Worm (Caenorhabditis elegans) whole organism, L3 larva: ENCODE measurements around the gene K07F5.7.
A peak's percentile ranks its signal among the peaks of the same experiment; 100 is the strongest.

Experiments
- R02D3.7 ChIP-seq: fragments of 150-350 bp; optimal IDR thresholded peaks from 2 replicates; lab custom pipeline; 2014; ENCODE audit warnings: missing biosample characterization, missing genetic modification characterization
- ZK546.5 ChIP-seq: sonication (generic microtip); optimal IDR thresholded peaks from 2 replicates; lab custom pipeline; 2017; ENCODE audit warnings: missing biosample characterization, missing genetic modification characterization
- aly-2 ChIP-seq: fragments of 150-350 bp; optimal IDR thresholded peaks from 2 replicates; lab custom pipeline; 2014; ENCODE audit warnings: missing biosample characterization, missing genetic modification characterization
- ceh-16 ChIP-seq: sonication (generic microtip); optimal IDR thresholded peaks from 2 replicates; lab custom pipeline; 2017; ENCODE audit warnings: missing biosample characterization, missing genetic modification characterization
- ceh-28 ChIP-seq: fragments of 150-350 bp; optimal IDR thresholded peaks from 2 replicates; lab custom pipeline; 2014; ENCODE audit warnings: missing biosample characterization, missing genetic modification reagents, missing genetic modification characterization
- ceh-82 ChIP-seq: fragments of 150-350 bp; optimal IDR thresholded peaks from 2 replicates; lab custom pipeline; 2014; ENCODE audit warnings: missing biosample characterization, missing genetic modification characterization
- ceh-9 ChIP-seq: sonication (generic microtip); optimal IDR thresholded peaks from 2 replicates; lab custom pipeline; 2018; ENCODE audit warnings: missing biosample characterization, missing genetic modification characterization
- daf-12 ChIP-seq: fragments of 150-350 bp; optimal IDR thresholded peaks from 2 replicates; lab custom pipeline; 2014; ENCODE audit warnings: missing biosample characterization, missing genetic modification reagents, missing genetic modification characterization
- egl-27 ChIP-seq: sonication (generic microtip); optimal IDR thresholded peaks from 4 replicates; lab custom pipeline; 2017; ENCODE audit warnings: missing biosample characterization, missing genetic modification reagents, missing genetic modification characterization
- egl-5 ChIP-seq: fragments of 150-350 bp; optimal IDR thresholded peaks from 2 replicates; lab custom pipeline; 2017; ENCODE audit warnings: missing biosample characterization, missing genetic modification reagents, missing genetic modification characterization, inconsistent platforms
- elt-1 ChIP-seq: fragments of 150-350 bp; optimal IDR thresholded peaks from 2 replicates; lab custom pipeline; 2014; ENCODE audit warnings: missing biosample characterization, missing genetic modification characterization
- elt-2 ChIP-seq: sonication (generic microtip); optimal IDR thresholded peaks from 2 replicates; lab custom pipeline; 2016; ENCODE audit warnings: missing genetic modification reagents, mild to moderate bottlenecking, missing genetic modification characterization, missing compliant biosample characterization
- elt-3 ChIP-seq, 3 experiments: fragments of 150-350 bp in 1 of 3; sonication (generic microtip) in 2 of 3; optimal IDR thresholded peaks; 2 replicates in 2 of 3; 4 replicates in 1 of 3; lab custom pipeline; 2014 to 2017; ENCODE audit warnings: missing biosample characterization in 3 of 3, missing genetic modification characterization in 3 of 3
- eor-1 ChIP-seq, 2 experiments: fragments of 150-350 bp; optimal IDR thresholded peaks; 2 replicates each; lab custom pipeline; 2014 to 2018; ENCODE audit warnings: missing biosample characterization in 2 of 2, missing genetic modification characterization in 2 of 2
- fkh-10 ChIP-seq: sonication (generic microtip); optimal IDR thresholded peaks from 2 replicates; lab custom pipeline; 2017; ENCODE audit warnings: missing biosample characterization, missing genetic modification reagents, missing genetic modification characterization
- fkh-2 ChIP-seq: fragments of 150-350 bp; optimal IDR thresholded peaks from 2 replicates; lab custom pipeline; 2014; ENCODE audit warnings: missing biosample characterization, missing genetic modification reagents, missing genetic modification characterization
- fos-1 ChIP-seq: fragments of 150-350 bp; optimal IDR thresholded peaks from 2 replicates; lab custom pipeline; 2014; ENCODE audit warnings: missing biosample characterization, missing genetic modification characterization
- hmg-11 ChIP-seq: sonication (generic microtip); optimal IDR thresholded peaks from 2 replicates; lab custom pipeline; 2016; ENCODE audit warnings: missing genetic modification characterization, missing compliant biosample characterization
- jun-1 ChIP-seq: fragments of 150-350 bp; optimal IDR thresholded peaks from 2 replicates; lab custom pipeline; 2014; ENCODE audit warnings: missing biosample characterization, missing genetic modification reagents, missing genetic modification characterization
- lin-15B ChIP-seq: fragments of 150-350 bp; optimal IDR thresholded peaks from 2 replicates; lab custom pipeline; 2014; ENCODE audit warnings: missing biosample characterization, missing genetic modification characterization
- lin-39 ChIP-seq: fragments of 150-350 bp; optimal IDR thresholded peaks from 2 replicates; lab custom pipeline; 2018; ENCODE audit warnings: missing biosample characterization, missing genetic modification reagents, missing genetic modification characterization
- lsy-12 ChIP-seq: sonication (generic microtip); optimal IDR thresholded peaks from 2 replicates; lab custom pipeline; 2016; ENCODE audit warnings: mild to moderate bottlenecking, missing genetic modification characterization, missing compliant biosample characterization
- mdl-1 ChIP-seq: fragments of 150-350 bp; optimal IDR thresholded peaks from 2 replicates; lab custom pipeline; 2014; ENCODE audit warnings: missing biosample characterization, missing genetic modification characterization
- mml-1 ChIP-seq: fragments of 150-350 bp; sonication (generic microtip); optimal IDR thresholded peaks from 3 replicates; lab custom pipeline; 2014; ENCODE audit warnings: missing biosample characterization, missing genetic modification characterization
- nfya-1 ChIP-seq: sonication (generic microtip); optimal IDR thresholded peaks from 2 replicates; lab custom pipeline; 2017; ENCODE audit warnings: missing genetic modification characterization, mild to moderate bottlenecking, missing compliant biosample characterization, antibody characterized with exemption, moderate library complexity; ENCODE audit not compliant: insufficient read depth
- nhr-12 ChIP-seq: fragments of 150-350 bp; optimal IDR thresholded peaks from 2 replicates; lab custom pipeline; 2014; ENCODE audit warnings: missing biosample characterization, missing genetic modification characterization
- nhr-23 ChIP-seq: fragments of 150-350 bp; optimal IDR thresholded peaks from 2 replicates; lab custom pipeline; 2014; ENCODE audit warnings: missing biosample characterization, missing genetic modification reagents, missing genetic modification characterization
- nhr-237 ChIP-seq: fragments of 150-350 bp; optimal IDR thresholded peaks from 2 replicates; lab custom pipeline; 2014; ENCODE audit warnings: missing biosample characterization, missing genetic modification characterization
- nhr-25 ChIP-seq: sonication (generic microtip); optimal IDR thresholded peaks from 2 replicates; lab custom pipeline; 2017; ENCODE audit warnings: missing biosample characterization, missing genetic modification characterization
- nhr-28 ChIP-seq: fragments of 150-350 bp; optimal IDR thresholded peaks from 2 replicates; lab custom pipeline; 2014; ENCODE audit warnings: missing biosample characterization, missing genetic modification characterization
- nhr-43 ChIP-seq: sonication (generic microtip); optimal IDR thresholded peaks from 2 replicates; lab custom pipeline; 2016; ENCODE audit warnings: mild to moderate bottlenecking, missing genetic modification characterization, missing compliant biosample characterization; ENCODE audit not compliant: poor library complexity, severe bottlenecking
- nhr-67 ChIP-seq: fragments of 150-350 bp; optimal IDR thresholded peaks from 2 replicates; lab custom pipeline; 2014; ENCODE audit warnings: missing biosample characterization, missing genetic modification characterization
- nhr-76 ChIP-seq: fragments of 150-350 bp; sonication (generic microtip); optimal IDR thresholded peaks from 5 replicates; lab custom pipeline; 2014; ENCODE audit warnings: missing biosample characterization, missing genetic modification characterization
- nhr-77 ChIP-seq: fragments of 150-350 bp; optimal IDR thresholded peaks from 2 replicates; lab custom pipeline; 2014; ENCODE audit warnings: missing biosample characterization, missing genetic modification characterization
- pha-4 ChIP-seq: fragments of 150-350 bp; optimal IDR thresholded peaks from 2 replicates; lab custom pipeline; 2014; ENCODE audit warnings: missing biosample characterization, missing genetic modification reagents, missing genetic modification characterization
- pqm-1 ChIP-seq: fragments of 150-350 bp; optimal IDR thresholded peaks from 2 replicates; lab custom pipeline; 2017; ENCODE audit warnings: missing biosample characterization, missing genetic modification characterization, inconsistent platforms
- sea-2 ChIP-seq: fragments of 150-350 bp; sonication (generic microtip); optimal IDR thresholded peaks from 4 replicates; lab custom pipeline; 2014; ENCODE audit warnings: missing biosample characterization, missing genetic modification reagents, missing genetic modification characterization
- skn-1 ChIP-seq: fragments of 150-350 bp; optimal IDR thresholded peaks from 2 replicates; lab custom pipeline; 2014; ENCODE audit warnings: missing biosample characterization, missing genetic modification characterization
- snpc-4 ChIP-seq: fragments of 150-350 bp; optimal IDR thresholded peaks from 2 replicates; lab custom pipeline; 2014; ENCODE audit warnings: missing biosample characterization, missing genetic modification characterization
- tbx-2 ChIP-seq: sonication (generic microtip); optimal IDR thresholded peaks from 2 replicates; lab custom pipeline; 2016; ENCODE audit warnings: mild to moderate bottlenecking, missing genetic modification characterization, missing compliant biosample characterization
- unc-39 ChIP-seq: sonication (generic microtip); optimal IDR thresholded peaks from 4 replicates; lab custom pipeline; 2017; ENCODE audit warnings: missing biosample characterization, missing genetic modification characterization
- unc-62 ChIP-seq: fragments of 150-350 bp; sonication (generic microtip); optimal IDR thresholded peaks from 4 replicates; lab custom pipeline; 2014; ENCODE audit warnings: missing biosample characterization, missing genetic modification reagents, missing genetic modification characterization
- ztf-11 ChIP-seq: fragments of 150-350 bp; optimal IDR thresholded peaks from 2 replicates; lab custom pipeline; 2014; ENCODE audit warnings: missing biosample characterization, missing genetic modification characterization
- ztf-4 ChIP-seq: fragments of 150-350 bp; optimal IDR thresholded peaks from 2 replicates; lab custom pipeline; 2014; ENCODE audit warnings: missing biosample characterization, missing genetic modification characterization

K07F5.7 gene

ce11 chrIV:9889857-9890256 is 41.9 kb upstream of the K07F5.7 start, which contains the start of gene ttbk-3:
Gene ttbk-3, minus strand, starts transcription at chrIV:9889957.
- no peak for TF ChIP-seq skn-1
- no peak for TF ChIP-seq ztf-11 (tag; lab: Kevin White, UChicago)
- no peak for TF ChIP-seq ceh-16
- TF ChIP-seq nhr-237 (tag; lab: Kevin White, UChicago): no peak
- TF ChIP-seq R02D3.7 (tag; lab: Kevin White, UChicago): no peak

DNA sequence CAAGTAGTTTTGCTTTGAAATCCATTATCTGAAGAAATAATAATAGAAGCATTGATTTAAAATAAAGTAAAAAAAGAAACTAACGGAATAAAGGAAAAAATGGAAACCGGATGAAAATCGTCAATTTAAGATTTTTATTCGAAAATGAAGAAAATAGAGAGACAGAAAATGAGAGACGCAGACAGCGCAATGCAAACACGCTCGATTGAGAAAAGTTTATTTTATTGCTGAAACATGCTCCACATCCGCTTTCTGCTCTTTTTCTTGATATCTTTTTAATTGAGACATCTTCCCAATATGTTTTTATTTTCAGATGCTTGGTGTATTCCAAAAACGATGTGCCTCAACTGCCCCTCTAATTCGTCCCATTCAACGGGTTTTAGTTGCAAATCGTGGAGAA is 36.3 kb upstream of the K07F5.7 start, which contains the start of the genes prp-18 and mccc-1:
Gene prp-18, minus strand, starts transcription at position 127 of the 400 bp plus-strand sequence.
Gene mccc-1, plus strand, starts transcription at position 314 of the 400 bp plus-strand sequence.
- TF ChIP-seq fkh-2: no peak
- TF ChIP-seq nhr-25 (tag; lab: Kevin White, UChicago): no peak
- no peak for TF ChIP-seq aly-2 (tag; lab: Kevin White, UChicago)
- TF ChIP-seq nhr-76 (tag; lab: Kevin White, UChicago): no peak
- TF ChIP-seq mdl-1: no peak
- TF ChIP-seq elt-1 (tag; lab: Kevin White, UChicago): no peak
- TF ChIP-seq lin-39 (tag; lab: Kevin White, UChicago): peak; percentile 59
- TF ChIP-seq eor-1 (tag; optimal IDR thresholded peaks at IDR 0.05; lab: Kevin White, UChicago): no peak
- peak; percentile 19 for TF ChIP-seq hmg-11 (tag; lab: Kevin White, UChicago)
- TF ChIP-seq nhr-28 (tag; lab: Kevin White, UChicago): no peak
- TF ChIP-seq mml-1: no peak
- no peak for TF ChIP-seq jun-1
- TF ChIP-seq nhr-77: no peak
- TF ChIP-seq daf-12 (tag; lab: Kevin White, UChicago): no peak
- no peak for TF ChIP-seq nfya-1 (tag; lab: Kevin White, UChicago)
- TF ChIP-seq snpc-4 (tag; lab: Kevin White, UChicago): peak; percentile 61
- TF ChIP-seq elt-2: peak; percentile 34
- TF ChIP-seq ceh-9 (tag; lab: Kevin White, UChicago): no peak
- no peak for TF ChIP-seq nhr-12
- TF ChIP-seq fos-1: no peak
- TF ChIP-seq lin-15B (tag; lab: Kevin White, UChicago): peak; percentile 78
- no peak for TF ChIP-seq elt-3 (tag; optimal IDR thresholded peaks at IDR 0.05; lab: Kevin White, UChicago)
- no peak for TF ChIP-seq egl-27 (tag; lab: Kevin White, UChicago)
- no peak for TF ChIP-seq pha-4 (tag; lab: Kevin White, UChicago)
- TF ChIP-seq ZK546.5: no peak
- no peak for TF ChIP-seq nhr-43 (tag; lab: Kevin White, UChicago)
- TF ChIP-seq egl-5 (tag; lab: Kevin White, UChicago): peak; percentile 64
- peak; percentile 13 for TF ChIP-seq pqm-1

- TF ChIP-seq nhr-237 (tag; lab: Kevin White, UChicago): no peak
- no peak for TF ChIP-seq ztf-4
- no peak for TF ChIP-seq nfya-1 (tag; lab: Kevin White, UChicago)
- no peak for TF ChIP-seq daf-12 (tag; lab: Kevin White, UChicago)
- no peak for TF ChIP-seq nhr-12
- no peak for TF ChIP-seq lin-39 (tag; lab: Kevin White, UChicago)
- TF ChIP-seq aly-2 (tag; lab: Kevin White, UChicago): no peak
- no peak for TF ChIP-seq R02D3.7 (tag; lab: Kevin White, UChicago)
- no peak for TF ChIP-seq nhr-28 (tag; lab: Kevin White, UChicago)
- TF ChIP-seq nhr-67: no peak
- no peak for TF ChIP-seq ceh-16
- TF ChIP-seq ceh-82: no peak
Measured at ce11 chrIV:9878893-9879379, 31.0 kb upstream of the K07F5.7 start, which contains the start of gene nhr-4. Gene nhr-4, plus strand, starts transcription at chrIV:9879329.

DNA sequence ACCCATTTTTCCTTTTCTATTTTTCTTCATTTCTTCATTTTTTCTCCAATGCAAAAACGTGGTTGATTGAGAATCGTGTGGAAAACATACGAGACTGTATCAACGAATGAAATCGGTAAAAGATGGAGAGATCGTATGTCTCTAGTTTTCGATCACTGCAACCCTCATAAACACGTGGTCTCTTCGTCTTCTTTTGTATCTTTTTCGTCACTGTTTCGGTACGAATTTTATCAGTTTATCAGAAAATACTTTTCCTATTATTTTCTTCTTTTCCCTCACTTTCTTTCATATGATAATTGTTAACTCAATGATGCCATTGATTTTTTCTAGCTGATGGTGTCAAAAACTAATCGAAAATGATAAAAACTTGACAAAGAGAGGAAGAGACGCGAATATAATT is 27.7 kb upstream of the K07F5.7 start:
- TF ChIP-seq daf-12 (tag; lab: Kevin White, UChicago) (no peak), unc-62 (GFP tag; lab: Kevin White, UChicago) (no peak), ceh-16 (no peak), jun-1 (peak; percentile 70), nhr-23 (tag; lab: Kevin White, UChicago) (peak; percentile 58), egl-5 (tag; lab: Kevin White, UChicago) (no peak), elt-3 (tag; optimal IDR thresholded peaks at IDR 0.05; lab: Kevin White, UChicago) (no peak), sea-2 (GFP tag; lab: Kevin White, UChicago) (no peak), mdl-1 (no peak), eor-1 (tag; optimal IDR thresholded peaks at IDR 0.05; lab: Kevin White, UChicago) (no peak), unc-39 (tag; lab: Kevin White, UChicago) (no peak), nhr-76 (tag; lab: Kevin White, UChicago) (peak; percentile 17), fos-1 (no peak), ZK546.5 (no peak), fkh-2 (no peak), ztf-11 (tag; lab: Kevin White, UChicago) (no peak), mml-1 (no peak), R02D3.7 (tag; lab: Kevin White, UChicago) (no peak), pha-4 (tag; lab: Kevin White, UChicago) (peak; percentile 53), tbx-2 (tag; lab: Kevin White, UChicago) (no peak), snpc-4 (tag; lab: Kevin White, UChicago) (no peak), pqm-1 (peak; percentile 50), ceh-28 (tag; lab: Kevin White, UChicago) (peak; percentile 14), fkh-10 (GFP tag; lab: Kevin White, UChicago) (no peak), lsy-12 (tag; lab: Kevin White, UChicago) (no peak), egl-27 (tag; lab: Kevin White, UChicago) (no peak), skn-1 (no peak), hmg-11 (tag; lab: Kevin White, UChicago) (no peak), nhr-12 (no peak), lin-15B (tag; lab: Kevin White, UChicago) (no peak)
